Worm (Caenorhabditis elegans): Measurements from ENCODE around the gene let-19.

DNA sequence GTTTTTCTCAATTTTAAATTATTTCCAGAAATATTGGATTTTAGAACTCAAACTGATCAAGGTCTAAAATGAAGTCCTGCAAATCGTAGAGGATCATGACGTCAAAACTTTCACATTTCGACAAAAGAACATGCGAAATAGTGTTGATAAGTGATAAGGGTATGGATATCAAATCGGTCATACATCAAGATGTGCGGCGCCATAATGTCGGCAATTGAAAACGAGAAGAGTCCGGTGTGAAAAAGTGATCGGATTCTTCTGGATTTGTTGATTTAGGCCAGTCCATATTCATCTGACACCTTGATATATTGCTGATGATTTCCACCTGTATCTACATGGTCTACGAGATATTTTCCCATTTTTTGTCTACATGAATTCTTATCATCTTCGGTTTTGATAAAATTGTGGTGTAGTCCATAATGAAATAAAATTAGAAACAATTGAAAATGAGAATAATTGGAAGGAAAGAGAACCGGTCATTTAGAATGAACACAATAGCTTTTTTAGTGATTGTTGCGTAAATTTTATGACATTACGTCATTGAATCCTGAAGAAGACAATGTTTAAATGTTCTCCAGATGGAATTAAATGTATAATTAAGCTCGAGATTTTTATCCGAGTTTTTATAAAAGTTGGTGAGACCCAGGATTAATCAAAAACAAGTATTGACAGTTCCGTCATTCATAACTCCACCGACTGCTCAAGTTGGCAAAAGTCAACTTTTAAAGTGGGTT is 39.6 kb upstream of the let-19 start:
- no peak for TF ChIP-seq rnt-1 (tag; optimal IDR thresholded peaks at IDR 0.05)
- TF ChIP-seq pha-4 (tag; optimal IDR thresholded peaks at IDR 0.05) = no peak
- TF ChIP-seq elt-4 (tag; optimal IDR thresholded peaks at IDR 0.05) = no peak
- no peak for TF ChIP-seq tbx-2 (tag; optimal IDR thresholded peaks at IDR 0.05)
- no peak for TF ChIP-seq ceh-9 (tag; optimal IDR thresholded peaks at IDR 0.05)
- no peak for TF ChIP-seq ama-1 (optimal IDR thresholded peaks at IDR 0.05)
- no peak for TF ChIP-seq pqm-1 (tag; optimal IDR thresholded peaks at IDR 0.05)
- TF ChIP-seq npax-4 (tag; optimal IDR thresholded peaks at IDR 0.05) = no peak
- no peak for TF ChIP-seq hlh-6 (tag; optimal IDR thresholded peaks at IDR 0.05)
- no peak for TF ChIP-seq hlh-30 (tag; optimal IDR thresholded peaks at IDR 0.05; ENCODE audit: insufficient read depth)
- TF ChIP-seq ets-4 (tag; optimal IDR thresholded peaks at IDR 0.05) = no peak
